Worm (Caenorhabditis elegans) whole organism, young adult: ENCODE measurements around the gene C01G5.9.

Experiments
- B0035.1 ChIP-seq: sonication (generic microtip); optimal IDR thresholded peaks from 2 replicates; lab custom pipeline; 2016; ENCODE audit warnings: missing genetic modification characterization, mild to moderate bottlenecking, missing compliant biosample characterization, missing genotype, missing genetic modification reagents
- F23B12.7 ChIP-seq: sonication (generic microtip); optimal IDR thresholded peaks from 2 replicates; lab custom pipeline; 2017; ENCODE audit warnings: missing genetic modification characterization, mild to moderate bottlenecking, missing compliant biosample characterization, antibody characterized with exemption, moderate library complexity; ENCODE audit not compliant: insufficient read depth
- F33H1.4 ChIP-seq: fragments of 200-800 bp; sonication (Bioruptor generic); IDR thresholded peaks from 2 replicates; pipeline ENCODE4 v1.3.6; 2022; ENCODE audit warnings: missing genetic modification reagents, missing genetic modification characterization, missing compliant biosample characterization
- F39B2.1 ChIP-seq: fragments of 200-800 bp; sonication (Bioruptor generic); IDR thresholded peaks from 2 replicates; pipeline ENCODE4 v1.3.6; 2022; ENCODE audit warnings: missing genetic modification reagents, missing genetic modification characterization, missing compliant biosample characterization
- F49E8.2 ChIP-seq: sonication (generic microtip); optimal IDR thresholded peaks from 3 replicates; lab custom pipeline; 2017; ENCODE audit warnings: missing genetic modification characterization, mild to moderate bottlenecking, missing compliant biosample characterization, antibody characterized with exemption, moderate library complexity; ENCODE audit not compliant: insufficient read depth
- F57A8.1 ChIP-seq: fragments of 200-800 bp; sonication (Bioruptor generic); optimal IDR thresholded peaks from 2 replicates; lab custom pipeline; 2018; ENCODE audit warnings: mild to moderate bottlenecking, missing genetic modification characterization, moderate library complexity, missing compliant biosample characterization
- F57C9.4 ChIP-seq: sonication (generic microtip); optimal IDR thresholded peaks from 2 replicates; lab custom pipeline; 2017; ENCODE audit warnings: mild to moderate bottlenecking, missing genetic modification characterization, missing compliant biosample characterization
- K11D2.4 ChIP-seq: fragments of 200-800 bp; sonication (Bioruptor generic); IDR thresholded peaks from 2 replicates; pipeline ENCODE4 v1.3.6; 2022; ENCODE audit warnings: missing genetic modification reagents, missing genetic modification characterization, missing compliant biosample characterization
- K12H6.12 ChIP-seq: fragments of 200-800 bp; sonication (Bioruptor generic); optimal IDR thresholded peaks from 2 replicates; lab custom pipeline; 2018; ENCODE audit warnings: mild to moderate bottlenecking, missing genetic modification characterization, missing compliant biosample characterization
- T07F8.4 ChIP-seq: sonication (generic microtip); optimal IDR thresholded peaks from 2 replicates; lab custom pipeline; 2016; ENCODE audit warnings: mild to moderate bottlenecking, missing genetic modification characterization, moderate library complexity, missing compliant biosample characterization
- Y53F4B.3 ChIP-seq: fragments of 200-800 bp; sonication (Bioruptor generic); IDR thresholded peaks from 2 replicates; pipeline ENCODE4 v1.3.6; 2022; ENCODE audit warnings: missing genetic modification reagents, missing genetic modification characterization, missing compliant biosample characterization
- Y53G8AR.9 ChIP-seq: fragments of 200-800 bp; sonication (Bioruptor generic); conservative IDR thresholded peaks from 2 replicates; pipeline ENCODE4 v1.3.6; 2022; ENCODE audit warnings: missing genetic modification reagents, missing genetic modification characterization, missing compliant biosample characterization
- Y56A3A.18 ChIP-seq: fragments of 200-800 bp; sonication (Bioruptor generic); IDR thresholded peaks from 2 replicates; pipeline ENCODE4 v1.3.6; 2022; ENCODE audit warnings: missing genetic modification reagents, missing genetic modification characterization, missing compliant biosample characterization
- ZK185.1 ChIP-seq: sonication (generic microtip); optimal IDR thresholded peaks from 2 replicates; lab custom pipeline; 2016; ENCODE audit warnings: mild to moderate bottlenecking, missing genetic modification characterization, missing compliant biosample characterization; ENCODE audit not compliant: poor library complexity, severe bottlenecking
- akir-1 ChIP-seq: fragments of 200-800 bp; sonication (Bioruptor generic); optimal IDR thresholded peaks from 2 replicates; lab custom pipeline; 2018; ENCODE audit warnings: mild to moderate bottlenecking, missing genetic modification characterization, moderate library complexity, missing compliant biosample characterization
- aptf-2 ChIP-seq: fragments of 200-800 bp; sonication (Bioruptor generic); conservative IDR thresholded peaks from 2 replicates; pipeline ENCODE4 v1.3.6; 2022; ENCODE audit warnings: missing genetic modification reagents, missing genetic modification characterization, missing compliant biosample characterization
- attf-3 ChIP-seq: fragments of 200-800 bp; sonication (Bioruptor generic); conservative IDR thresholded peaks from 2 replicates; pipeline ENCODE4 v1.3.6; 2022; ENCODE audit warnings: missing genetic modification reagents, missing genetic modification characterization, missing compliant biosample characterization
- bed-2 ChIP-seq: fragments of 200-800 bp; sonication (Bioruptor generic); IDR thresholded peaks from 2 replicates; pipeline ENCODE4 v1.3.6; 2022; ENCODE audit warnings: missing genetic modification reagents, missing genetic modification characterization, missing compliant biosample characterization
- cebp-1 ChIP-seq, 2 experiments: fragments of 200-800 bp in 1 of 2; sonication (Bioruptor generic) in 1 of 2; sonication (generic microtip) in 1 of 2; IDR thresholded peaks in 1 of 2; optimal IDR thresholded peaks in 1 of 2; 2 replicates each; pipeline versions ENCODE4 v1.3.6 to Lab custom; 2017 to 2022; ENCODE audit warnings: missing compliant biosample characterization in 2 of 2, missing genetic modification characterization in 2 of 2, mild to moderate bottlenecking in 1 of 2, missing genetic modification reagents in 1 of 2, moderate library complexity in 1 of 2
- cebp-2 ChIP-seq: fragments of 200-800 bp; sonication (Bioruptor generic); IDR thresholded peaks from 2 replicates; pipeline ENCODE4 v1.3.6; 2022; ENCODE audit warnings: missing genetic modification characterization, missing compliant biosample characterization
- ceh-40 ChIP-seq: fragments of 200-800 bp; sonication (Bioruptor generic); IDR thresholded peaks from 2 replicates; pipeline ENCODE4 v1.3.6; 2022; ENCODE audit warnings: missing genetic modification characterization, missing compliant biosample characterization
- ceh-79 ChIP-seq: sonication (generic microtip); optimal IDR thresholded peaks from 2 replicates; lab custom pipeline; 2017; ENCODE audit warnings: mild to moderate bottlenecking, missing genetic modification characterization, missing compliant biosample characterization
- egl-18 ChIP-seq: fragments of 200-800 bp; sonication (Bioruptor generic); IDR thresholded peaks from 2 replicates; pipeline ENCODE4 v1.3.6; 2022; ENCODE audit warnings: missing genetic modification reagents, missing genetic modification characterization, missing compliant biosample characterization
- egl-44 ChIP-seq: fragments of 200-800 bp; sonication (Bioruptor generic); IDR thresholded peaks from 2 replicates; pipeline ENCODE4 v1.3.6; 2022; ENCODE audit warnings: missing genetic modification reagents, missing genetic modification characterization, missing compliant biosample characterization
- ets-4 ChIP-seq: fragments of 200-800 bp; sonication (Bioruptor generic); optimal IDR thresholded peaks from 2 replicates; lab custom pipeline; 2018; ENCODE audit warnings: mild to moderate bottlenecking, missing genetic modification characterization, missing compliant biosample characterization
- fkh-3 ChIP-seq: sonication (generic microtip); optimal IDR thresholded peaks from 2 replicates; lab custom pipeline; 2016; ENCODE audit warnings: mild to moderate bottlenecking, missing genetic modification characterization, missing compliant biosample characterization
- hlh-12 ChIP-seq: sonication (generic microtip); optimal IDR thresholded peaks from 2 replicates; lab custom pipeline; 2016; ENCODE audit warnings: missing genetic modification characterization, missing compliant biosample characterization
- hmg-1.2 ChIP-seq: fragments of 200-800 bp; sonication (Bioruptor generic); IDR thresholded peaks from 2 replicates; pipeline ENCODE4 v1.3.6; 2022; ENCODE audit warnings: missing genetic modification reagents, missing genetic modification characterization, missing compliant biosample characterization
- hrde-1 ChIP-seq: sonication (generic microtip); optimal IDR thresholded peaks from 2 replicates; lab custom pipeline; 2016; ENCODE audit warnings: missing genetic modification characterization, mild to moderate bottlenecking, missing compliant biosample characterization, moderate library complexity, missing genotype, missing genetic modification reagents, borderline replicate concordance
- hsf-1 ChIP-seq: fragments of 200-800 bp; sonication (Bioruptor generic); IDR thresholded peaks from 2 replicates; pipeline ENCODE4 v1.3.6; 2022; ENCODE audit warnings: missing genetic modification reagents, missing genetic modification characterization, missing compliant biosample characterization
- lin-54 ChIP-seq: fragments of 200-800 bp; sonication (Bioruptor generic); optimal IDR thresholded peaks from 2 replicates; lab custom pipeline; 2018; ENCODE audit warnings: mild to moderate bottlenecking, missing genetic modification characterization, missing compliant biosample characterization
- lsl-1 ChIP-seq: fragments of 200-800 bp; sonication (Bioruptor generic); optimal IDR thresholded peaks from 2 replicates; lab custom pipeline; 2018; ENCODE audit warnings: mild to moderate bottlenecking, missing genetic modification characterization, moderate library complexity, missing compliant biosample characterization
- madf-10 ChIP-seq: sonication (generic microtip); optimal IDR thresholded peaks from 2 replicates; lab custom pipeline; 2016; ENCODE audit warnings: mild to moderate bottlenecking, missing genetic modification characterization, missing compliant biosample characterization
- mcd-1 ChIP-seq: fragments of 200-800 bp; sonication (Bioruptor generic); IDR thresholded peaks from 2 replicates; pipeline ENCODE4 v1.3.6; 2022; ENCODE audit warnings: missing genetic modification reagents, missing genetic modification characterization, missing compliant biosample characterization
- mes-4 ChIP-seq: sonication (generic microtip); optimal IDR thresholded peaks from 2 replicates; lab custom pipeline; 2016; ENCODE audit warnings: missing genotype, missing genetic modification characterization, missing compliant biosample characterization
- nhr-120 ChIP-seq: fragments of 200-800 bp; sonication (Bioruptor generic); IDR thresholded peaks from 2 replicates; pipeline ENCODE4 v1.3.6; 2022; ENCODE audit warnings: missing genetic modification characterization, missing compliant biosample characterization
- nhr-179 ChIP-seq: sonication (generic microtip); optimal IDR thresholded peaks from 2 replicates; lab custom pipeline; 2016; ENCODE audit warnings: mild to moderate bottlenecking, missing genetic modification characterization, missing compliant biosample characterization
- nhr-80 ChIP-seq: sonication (generic microtip); optimal IDR thresholded peaks from 2 replicates; lab custom pipeline; 2016; ENCODE audit warnings: missing genetic modification characterization, missing compliant biosample characterization
- nhr-90 ChIP-seq: sonication (generic microtip); optimal IDR thresholded peaks from 2 replicates; lab custom pipeline; 2016; ENCODE audit warnings: missing genotype, mild to moderate bottlenecking, missing genetic modification characterization, missing compliant biosample characterization
- pbrm-1 ChIP-seq: fragments of 200-800 bp; sonication (Bioruptor generic); IDR thresholded peaks from 2 replicates; pipeline ENCODE4 v1.3.6; 2022; ENCODE audit warnings: missing genetic modification reagents, missing genetic modification characterization, missing compliant biosample characterization
- rcor-1 ChIP-seq: fragments of 200-800 bp; sonication (Bioruptor generic); IDR thresholded peaks from 2 replicates; pipeline ENCODE4 v1.3.6; 2022; ENCODE audit warnings: missing genetic modification reagents, missing genetic modification characterization, missing compliant biosample characterization
- rec-8 ChIP-seq, 2 experiments: sonication (generic microtip); optimal IDR thresholded peaks; 2 replicates each; lab custom pipeline; 2016; ENCODE audit warnings: mild to moderate bottlenecking in 2 of 2, missing genetic modification characterization in 2 of 2, missing genetic modification reagents in 2 of 2, missing genotype in 2 of 2, missing biosample characterization in 1 of 2, missing compliant biosample characterization in 1 of 2, moderate library complexity in 1 of 2
- repo-1 ChIP-seq: sonication (generic microtip); optimal IDR thresholded peaks from 2 replicates; lab custom pipeline; 2017; ENCODE audit warnings: mild to moderate bottlenecking, missing genetic modification characterization, missing compliant biosample characterization
- tbp1 ChIP-seq: fragments of 200-800 bp; sonication (Bioruptor generic); optimal IDR thresholded peaks from 2 replicates; lab custom pipeline; 2018; ENCODE audit warnings: mild to moderate bottlenecking, missing genetic modification characterization, missing compliant biosample characterization
- unc-130 ChIP-seq: sonication (generic microtip); optimal IDR thresholded peaks from 2 replicates; lab custom pipeline; 2016; ENCODE audit warnings: missing genetic modification reagents, missing genetic modification characterization, missing compliant biosample characterization
- xnd-1 ChIP-seq: sonication (generic microtip); optimal IDR thresholded peaks from 2 replicates; lab custom pipeline; 2016; ENCODE audit warnings: missing genotype, missing genetic modification reagents, missing genetic modification characterization, missing compliant biosample characterization
- ztf-6 ChIP-seq: fragments of 200-800 bp; sonication (Bioruptor generic); IDR thresholded peaks from 2 replicates; pipeline ENCODE4 v1.3.6; 2022; ENCODE audit warnings: missing genetic modification reagents, missing genetic modification characterization, missing compliant biosample characterization

C01G5.9 gene

ce11 chrIV:6480978-6481377 is 38.7 kb upstream of the C01G5.9 start:
- TF ChIP-seq egl-44 (peak; percentile 75; the same call in 1 of the 2 replicates), T07F8.4 (peak; percentile 45), F23B12.7 (tag; lab: Kevin White, UChicago) (peak; percentile 67), mcd-1 (peak; percentile 62), rec-8 (tag; optimal IDR thresholded peaks at IDR 0.05; lab: Kevin White, UChicago) (peak; percentile 45 to 46), F49E8.2 (peak; percentile 54), lsl-1 (GFP tag; lab: Kevin White, UChicago) (peak; percentile 41), attf-3 (GFP tag; lab: Robert Waterston, UW) (0 out of 2 replicates have a peak, but pooled peaks have one; percentile 47), nhr-80 (tag; lab: Kevin White, UChicago) (peak; percentile 35), cebp-2 (GFP tag; lab: Robert Waterston, UW) (no peak), ets-4 (GFP tag; lab: Kevin White, UChicago) (no peak), ceh-40 (0 out of 2 replicates have a peak, but pooled peaks have one; percentile 19), nhr-120 (GFP tag; lab: Robert Waterston, UW) (no peak), ztf-6 (GFP tag; lab: Robert Waterston, UW) (no peak; the same call in 1 of the 2 replicates), mes-4 (peak; percentile 32), Y53F4B.3 (GFP tag; lab: Robert Waterston, UW) (peak; percentile 35; the same call in 1 of the 2 replicates), unc-130 (GFP tag; lab: Kevin White, UChicago) (peak; percentile 4), hlh-12 (tag; lab: Kevin White, UChicago) (peak; percentile 26), Y56A3A.18 (GFP tag; lab: Robert Waterston, UW) (peak; percentile 63), xnd-1 (tag; lab: Kevin White, UChicago) (no peak), akir-1 (GFP tag; lab: Kevin White, UChicago) (no peak), B0035.1 (peak; percentile 36), ceh-79 (tag; lab: Kevin White, UChicago) (peak; percentile 57), hrde-1 (tag; lab: Kevin White, UChicago) (peak; percentile 27), aptf-2 (GFP tag; lab: Robert Waterston, UW) (no peak), Y53G8AR.9 (GFP tag; lab: Robert Waterston, UW) (peak; percentile 57; the same call in 1 of the 2 replicates), bed-2 (GFP tag; lab: Robert Waterston, UW) (no peak), K12H6.12 (tag; lab: Kevin White, UChicago) (peak; percentile 37), repo-1 (tag; lab: Kevin White, UChicago) (peak; percentile 43), tbp1 (GFP tag; lab: Kevin White, UChicago) (peak; percentile 96), F39B2.1 (0 out of 2 replicates have a peak, but pooled peaks have one; percentile 57), nhr-179 (tag; lab: Kevin White, UChicago) (no peak), ZK185.1 (peak; percentile 85), lin-54 (GFP tag; lab: Kevin White, UChicago) (peak; percentile 60), egl-18 (GFP tag; lab: Robert Waterston, UW) (no peak), madf-10 (tag; lab: Kevin White, UChicago) (peak; percentile 66), F57A8.1 (GFP tag; lab: Kevin White, UChicago) (no peak), pbrm-1 (peak; percentile 74), fkh-3 (tag; lab: Kevin White, UChicago) (no peak), F33H1.4 (GFP tag; lab: Robert Waterston, UW) (0 out of 2 replicates have a peak, but pooled peaks have one; percentile 16), hsf-1 (GFP tag; lab: Robert Waterston, UW) (peak; percentile 44; the same call in 1 of the 2 replicates), cebp-1 (GFP tag; IDR thresholded peaks at IDR 0.05; lab: Robert Waterston, UW) (no peak), cebp-1 (tag; optimal IDR thresholded peaks at IDR 0.05; lab: Kevin White, UChicago) (peak; percentile 64), K11D2.4 (GFP tag; lab: Robert Waterston, UW) (0 out of 2 replicates have a peak, but pooled peaks have one; percentile 62), hmg-1.2 (peak; percentile 64), rcor-1 (GFP tag; lab: Robert Waterston, UW) (peak; percentile 52), F57C9.4 (tag; lab: Kevin White, UChicago) (no peak), nhr-90 (tag; lab: Kevin White, UChicago) (peak; percentile 75)
